Worm (Caenorhabditis elegans): Measurements from ENCODE around the gene T04B2.7.

T04B2.7 gene

ce11 chrIV:10084323-10084959 lies 28.4 kb upstream of the T04B2.7 start, which contains the start of gene W01B6.8:
TSS of gene W01B6.8 (minus strand) at chrIV:10084373.
- TF ChIP-seq unc-55 (GFP tag; optimal IDR thresholded peaks at IDR 0.05) (no peak), ztf-11 (tag; optimal IDR thresholded peaks at IDR 0.05) (no peak), ztf-1 (GFP tag; conservative IDR thresholded peaks at IDR 0.05) (no peak), mdl-1 (tag; optimal IDR thresholded peaks at IDR 0.05) (no peak), nhr-10 (tag; optimal IDR thresholded peaks at IDR 0.05) (no peak), sma-3 (GFP tag; optimal IDR thresholded peaks at IDR 0.05) (no peak), nhr-23 (tag; optimal IDR thresholded peaks at IDR 0.05) (no peak), ZK546.5 (tag; optimal IDR thresholded peaks at IDR 0.05) (no peak), nhr-11 (tag; optimal IDR thresholded peaks at IDR 0.05) (no peak), lsy-2 (tag; optimal IDR thresholded peaks at IDR 0.05) (no peak), nhr-237 (tag; optimal IDR thresholded peaks at IDR 0.05) (no peak), dmd-4 (tag; optimal IDR thresholded peaks at IDR 0.05) (no peak), nhr-77 (tag; optimal IDR thresholded peaks at IDR 0.05) (no peak), peb-1 (tag; optimal IDR thresholded peaks at IDR 0.05) (no peak), aly-2 (tag; optimal IDR thresholded peaks at IDR 0.05) (no peak), R02D3.7 (tag; optimal IDR thresholded peaks at IDR 0.05) (no peak), mbf-1 (tag; optimal IDR thresholded peaks at IDR 0.05) (no peak), ztf-4 (tag; optimal IDR thresholded peaks at IDR 0.05) (no peak), blmp-1 (tag; optimal IDR thresholded peaks at IDR 0.05; ENCODE audit: insufficient read depth) (no peak)

ce11 chrIV:10080816-10081215 lies 24.8 kb upstream of the T04B2.7 start, which contains the start of gene W01B6.6:
TSS of gene W01B6.6 (plus strand) at chrIV:10081116.
- TF ChIP-seq egl-27 (tag; optimal IDR thresholded peaks at IDR 0.05) (no peak), nhr-12 (tag; optimal IDR thresholded peaks at IDR 0.05) (no peak), ama-1 (optimal IDR thresholded peaks at IDR 0.05) (no peak), C34F6.9 (tag; optimal IDR thresholded peaks at IDR 0.05) (no peak), peb-1 (tag; optimal IDR thresholded peaks at IDR 0.05) (no peak), lin-11 (tag; optimal IDR thresholded peaks at IDR 0.05) (no peak), elt-3 (tag; optimal IDR thresholded peaks at IDR 0.05) (no peak), nhr-10 (tag; optimal IDR thresholded peaks at IDR 0.05) (no peak), Y55F3AM.14 (GFP tag; optimal IDR thresholded peaks at IDR 0.05) (no peak), ceh-16 (tag; optimal IDR thresholded peaks at IDR 0.05) (no peak), unc-39 (tag; optimal IDR thresholded peaks at IDR 0.05) (no peak), unc-55 (GFP tag; optimal IDR thresholded peaks at IDR 0.05) (no peak), sma-3 (GFP tag; optimal IDR thresholded peaks at IDR 0.05) (no peak), ztf-4 (tag; optimal IDR thresholded peaks at IDR 0.05) (no peak), snpc-4 (tag; optimal IDR thresholded peaks at IDR 0.05) (no peak), elt-1 (tag; optimal IDR thresholded peaks at IDR 0.05) (no peak), lin-39 (tag; optimal IDR thresholded peaks at IDR 0.05) (no peak), lsy-2 (tag; optimal IDR thresholded peaks at IDR 0.05) (no peak), sem-4 (tag; optimal IDR thresholded peaks at IDR 0.05) (no peak), skn-1 (tag; optimal IDR thresholded peaks at IDR 0.05) (no peak)

ce11 chrIV:10078003-10078402 lies 22.0 kb upstream of the T04B2.7 start:
- TF ChIP-seq peb-1 (tag; optimal IDR thresholded peaks at IDR 0.05) (no peak), lin-11 (tag; optimal IDR thresholded peaks at IDR 0.05) (no peak), snpc-4 (tag; optimal IDR thresholded peaks at IDR 0.05) (no peak), C34F6.9 (tag; optimal IDR thresholded peaks at IDR 0.05) (no peak), nhr-25 (tag; optimal IDR thresholded peaks at IDR 0.05) (no peak)

ce11 chrIV:10075899-10076298 lies 19.9 kb upstream of the T04B2.7 start, which contains the start of gene W01B6.5:
TSS of gene W01B6.5 (plus strand) at chrIV:10076199.
- TF ChIP-seq lin-13 (GFP tag; optimal IDR thresholded peaks at IDR 0.05), result no peak

- no peak for TF ChIP-seq unc-55 (GFP tag; optimal IDR thresholded peaks at IDR 0.05)
- TF ChIP-seq nhr-237 (tag; optimal IDR thresholded peaks at IDR 0.05), result no peak
- no peak for TF ChIP-seq lin-39 (tag; optimal IDR thresholded peaks at IDR 0.05)
- no peak for TF ChIP-seq nhr-10 (tag; optimal IDR thresholded peaks at IDR 0.05)
- no peak for TF ChIP-seq elt-3 (tag; optimal IDR thresholded peaks at IDR 0.05)
- no peak for TF ChIP-seq aly-2 (tag; optimal IDR thresholded peaks at IDR 0.05)
- TF ChIP-seq unc-62 (GFP tag; optimal IDR thresholded peaks at IDR 0.05), result no peak
Observed at ce11 chrIV:10075034-10075510, 19.0 kb upstream of the T04B2.7 start, which contains the start of the genes ttbk-4 and W01B6.4. TSS of gene ttbk-4 (minus strand) at chrIV:10075134. TSS of gene W01B6.4 (plus strand) at chrIV:10075460.

All from whole organism, L2 larva.